Worm (Caenorhabditis elegans): ENCODE data around the gene col-77.

The col-77 gene

DNA sequence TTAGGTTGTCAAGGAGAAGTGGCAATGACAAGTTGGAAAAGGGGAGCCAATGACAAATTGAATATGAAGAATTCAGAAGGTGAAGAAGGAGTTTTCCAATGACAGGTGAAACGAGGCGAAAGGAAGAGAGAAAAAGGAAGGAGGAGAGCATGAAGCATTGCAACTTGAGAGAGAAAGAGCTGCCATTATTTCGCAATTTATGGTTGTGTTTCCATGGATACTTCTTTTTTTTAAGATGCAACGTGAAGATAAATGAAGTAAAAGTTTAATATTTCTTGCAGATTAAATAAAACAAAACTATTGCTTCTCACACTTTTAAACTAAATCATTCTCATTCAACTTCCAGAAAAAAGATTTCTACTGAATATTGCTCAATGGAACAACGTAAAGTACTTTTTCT lies 35.0 kb upstream of the col-77 start, which contains the start of gene F49E12.8:
Gene F49E12.8 (minus strand): TSS at position 101 of the 400 bp plus-strand sequence.
- TF ChIP-seq B0035.1 (tag; optimal IDR thresholded peaks at IDR 0.05) = no peak
- TF ChIP-seq sptf-2 (GFP tag; optimal IDR thresholded peaks at IDR 0.05) = no peak
- no peak for TF ChIP-seq nhr-80 (tag; optimal IDR thresholded peaks at IDR 0.05)
- no peak for TF ChIP-seq nfya-1 (tag; optimal IDR thresholded peaks at IDR 0.05; ENCODE audit: borderline replicate concordance, insufficient read depth)
- no peak for TF ChIP-seq Y53G8AR.9 (GFP tag; conservative IDR thresholded peaks at IDR 0.05)
- no peak for TF ChIP-seq madf-10 (tag; optimal IDR thresholded peaks at IDR 0.05)
- TF ChIP-seq ZK185.1 (tag; optimal IDR thresholded peaks at IDR 0.05; ENCODE audit: poor library complexity, severe bottlenecking) = no peak
- TF ChIP-seq ztf-25 (GFP tag; IDR thresholded peaks at IDR 0.05) = no peak
- TF ChIP-seq ztf-22 (GFP tag; optimal IDR thresholded peaks at IDR 0.05) = no peak
- no peak for TF ChIP-seq ceh-58 (GFP tag; IDR thresholded peaks at IDR 0.05)
- no peak for TF ChIP-seq chd-7 (tag; optimal IDR thresholded peaks at IDR 0.05)
- no peak for TF ChIP-seq zfh-2 (GFP tag; conservative IDR thresholded peaks at IDR 0.05)

DNA sequence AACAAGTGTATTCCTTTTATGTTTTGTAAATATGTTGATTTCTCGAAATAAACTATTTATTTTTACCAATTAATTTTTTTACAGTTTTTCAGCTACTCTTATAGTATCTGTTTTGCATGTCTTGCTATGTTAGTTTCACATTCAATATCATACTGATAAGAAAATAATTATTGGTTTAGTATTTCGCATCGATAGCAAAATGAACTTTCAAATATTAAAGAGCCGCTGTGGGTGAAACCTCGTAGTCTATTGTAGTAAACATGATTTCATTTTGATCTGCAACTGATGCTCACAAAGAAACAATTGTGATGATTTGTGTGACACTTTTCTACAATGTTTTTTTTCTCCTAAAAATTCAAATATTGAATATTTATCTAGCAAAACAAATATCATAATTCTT lies 33.0 kb upstream of the col-77 start:
- TF ChIP-seq sptf-2 (GFP tag; optimal IDR thresholded peaks at IDR 0.05) = no peak
- no peak for TF ChIP-seq pha-4 (tag; optimal IDR thresholded peaks at IDR 0.05)
- no peak for TF ChIP-seq him-1 (tag; optimal IDR thresholded peaks at IDR 0.05)
- TF ChIP-seq ekl-4 (GFP tag; IDR thresholded peaks at IDR 0.05) = no peak
- TF ChIP-seq attf-5 (GFP tag; optimal IDR thresholded peaks at IDR 0.05) = no peak
- TF ChIP-seq zfh-2 (GFP tag; conservative IDR thresholded peaks at IDR 0.05) = no peak
- no peak for TF ChIP-seq unc-130 (GFP tag; optimal IDR thresholded peaks at IDR 0.05)
- TF ChIP-seq bed-2 (GFP tag; IDR thresholded peaks at IDR 0.05) = no peak
- no peak for TF ChIP-seq F57A8.1 (GFP tag; optimal IDR thresholded peaks at IDR 0.05)
- no peak for TF ChIP-seq ceh-91 (GFP tag; IDR thresholded peaks at IDR 0.05)
- TF ChIP-seq mcd-1 (GFP tag; IDR thresholded peaks at IDR 0.05) = no peak
- TF ChIP-seq hmg-20 (GFP tag; IDR thresholded peaks at IDR 0.05) = no peak
- TF ChIP-seq hsf-1 (GFP tag; IDR thresholded peaks at IDR 0.05) = no peak
- TF ChIP-seq ets-4 (GFP tag; optimal IDR thresholded peaks at IDR 0.05) = no peak
- TF ChIP-seq F22D6.2 (tag; optimal IDR thresholded peaks at IDR 0.05) = no peak
- no peak for TF ChIP-seq zim-3 (tag; optimal IDR thresholded peaks at IDR 0.05)
- TF ChIP-seq F37B4.10 (GFP tag; IDR thresholded peaks at IDR 0.05) = no peak
- TF ChIP-seq F10E7.11 (tag; optimal IDR thresholded peaks at IDR 0.05) = no peak
- no peak for TF ChIP-seq attf-6 (GFP tag; IDR thresholded peaks at IDR 0.05)

DNA sequence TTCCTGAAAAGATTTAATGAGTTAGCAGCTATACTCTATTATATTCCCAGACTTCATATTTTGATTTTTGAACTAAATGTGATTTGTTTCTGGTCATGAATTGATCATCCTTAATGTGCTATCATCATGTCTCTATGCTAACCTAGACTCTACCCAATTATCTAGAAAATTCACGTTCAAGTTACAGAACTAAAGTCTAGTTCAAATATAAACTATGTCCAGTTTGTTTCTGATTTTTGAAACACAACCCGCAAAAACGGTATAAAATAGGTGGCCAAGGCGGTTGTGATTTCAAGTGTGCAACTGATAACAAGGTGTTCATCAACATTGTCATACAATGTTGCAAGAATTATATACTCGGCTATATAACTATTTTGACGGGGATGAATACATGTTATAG lies 31.6 kb upstream of the col-77 start, which contains the start of gene F49E12.10:
Gene F49E12.10 (plus strand): TSS at position 301 of the 400 bp plus-strand sequence.
- no peak for TF ChIP-seq Y53G8AR.9 (GFP tag; conservative IDR thresholded peaks at IDR 0.05)
- no peak for TF ChIP-seq ZK185.1 (tag; optimal IDR thresholded peaks at IDR 0.05; ENCODE audit: poor library complexity, severe bottlenecking)
- no peak for TF ChIP-seq F33H1.4 (GFP tag; IDR thresholded peaks at IDR 0.05)
- TF ChIP-seq let-607 (tag; optimal IDR thresholded peaks at IDR 0.05) = no peak
- no peak for TF ChIP-seq rcor-1 (GFP tag; IDR thresholded peaks at IDR 0.05)
- no peak for TF ChIP-seq nfya-1 (tag; optimal IDR thresholded peaks at IDR 0.05; ENCODE audit: borderline replicate concordance, insufficient read depth)
- TF ChIP-seq nhr-80 (tag; optimal IDR thresholded peaks at IDR 0.05) = peak; percentile 27
- TF ChIP-seq ztf-18 (tag; optimal IDR thresholded peaks at IDR 0.05) = no peak
- TF ChIP-seq mes-4 (tag; optimal IDR thresholded peaks at IDR 0.05) = no peak

DNA sequence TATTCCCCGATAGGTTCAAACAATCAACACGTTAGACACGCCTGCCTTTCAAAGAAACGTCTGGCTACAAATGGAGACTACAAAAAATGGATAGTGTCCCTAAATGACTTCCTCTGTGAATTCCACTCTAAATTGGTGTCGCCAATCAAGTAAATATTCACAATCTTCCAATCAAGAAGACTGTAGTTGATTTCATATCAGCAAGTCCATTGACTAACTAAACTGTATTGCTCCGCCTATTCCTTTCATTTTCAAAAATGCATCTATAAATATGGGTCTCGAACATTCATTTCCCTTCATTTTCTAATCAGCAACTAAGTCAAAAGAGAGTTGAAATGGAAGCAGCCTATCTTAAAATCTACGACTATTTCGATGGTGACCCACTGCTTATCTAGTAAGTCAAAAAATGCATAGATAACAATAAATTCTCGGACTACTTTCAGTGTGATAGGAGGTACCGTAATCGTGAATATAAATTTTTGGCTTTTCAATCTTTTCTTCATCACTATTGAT lies 28.9 kb upstream of the col-77 start, which contains the start of gene drd-1:
Gene drd-1 (plus strand): TSS at position 51 of the 513 bp plus-strand sequence.
- TF ChIP-seq zfh-2 (GFP tag; conservative IDR thresholded peaks at IDR 0.05) = no peak
- TF ChIP-seq B0336.3 (GFP tag; IDR thresholded peaks at IDR 0.05) = 0 out of 2 replicates have a peak, but pooled peaks have one; percentile 25
- peak; percentile 73 for TF ChIP-seq ets-4 (GFP tag; optimal IDR thresholded peaks at IDR 0.05)
- no peak for TF ChIP-seq lsy-27 (tag; optimal IDR thresholded peaks at IDR 0.05; ENCODE audit: borderline replicate concordance, insufficient read depth)
- no peak for TF ChIP-seq egl-18 (GFP tag; IDR thresholded peaks at IDR 0.05)
- 0 out of 2 replicates have a peak, but pooled peaks have one; percentile 27 for TF ChIP-seq nfyb-1 (GFP tag; IDR thresholded peaks at IDR 0.05)
- TF ChIP-seq dpl-1 (GFP tag; optimal IDR thresholded peaks at IDR 0.05) = no peak
- TF ChIP-seq cebp-1 (GFP tag; IDR thresholded peaks at IDR 0.05) = no peak
- TF ChIP-seq cebp-1 (tag; optimal IDR thresholded peaks at IDR 0.05) = no peak
- no peak for TF ChIP-seq Y53G8AR.9 (GFP tag; conservative IDR thresholded peaks at IDR 0.05)
- TF ChIP-seq ceh-91 (GFP tag; IDR thresholded peaks at IDR 0.05) = no peak
- TF ChIP-seq F39B2.1 (GFP tag; IDR thresholded peaks at IDR 0.05) = no peak
- TF ChIP-seq snpc-1.1 (tag; optimal IDR thresholded peaks at IDR 0.05; ENCODE audit: insufficient read depth) = no peak
- no peak for TF ChIP-seq efl-1 (GFP tag; optimal IDR thresholded peaks at IDR 0.05)

Data from whole organism, young adult.